Worm (Caenorhabditis elegans) whole organism, L3 larva: ENCODE results near the gene wdr-46.

Source experiments
- R02D3.7 ChIP-seq: fragments of 150-350 bp; optimal IDR thresholded peaks from 2 replicates; lab custom pipeline; 2014; ENCODE audit warnings: missing biosample characterization, missing genetic modification characterization
- ZK546.5 ChIP-seq: sonication (generic microtip); optimal IDR thresholded peaks from 2 replicates; lab custom pipeline; 2017; ENCODE audit warnings: missing biosample characterization, missing genetic modification characterization
- aly-2 ChIP-seq: fragments of 150-350 bp; optimal IDR thresholded peaks from 2 replicates; lab custom pipeline; 2014; ENCODE audit warnings: missing biosample characterization, missing genetic modification characterization
- ama-1 ChIP-seq: fragments of 150-350 bp; optimal IDR thresholded peaks from 2 replicates; lab custom pipeline; 2018
- ceh-16 ChIP-seq: sonication (generic microtip); optimal IDR thresholded peaks from 2 replicates; lab custom pipeline; 2017; ENCODE audit warnings: missing biosample characterization, missing genetic modification characterization
- ceh-28 ChIP-seq: fragments of 150-350 bp; optimal IDR thresholded peaks from 2 replicates; lab custom pipeline; 2014; ENCODE audit warnings: missing biosample characterization, missing genetic modification reagents, missing genetic modification characterization
- ceh-82 ChIP-seq: fragments of 150-350 bp; optimal IDR thresholded peaks from 2 replicates; lab custom pipeline; 2014; ENCODE audit warnings: missing biosample characterization, missing genetic modification characterization
- ceh-9 ChIP-seq: sonication (generic microtip); optimal IDR thresholded peaks from 2 replicates; lab custom pipeline; 2018; ENCODE audit warnings: missing biosample characterization, missing genetic modification characterization
- daf-12 ChIP-seq: fragments of 150-350 bp; optimal IDR thresholded peaks from 2 replicates; lab custom pipeline; 2014; ENCODE audit warnings: missing biosample characterization, missing genetic modification reagents, missing genetic modification characterization
- egl-27 ChIP-seq: sonication (generic microtip); optimal IDR thresholded peaks from 4 replicates; lab custom pipeline; 2017; ENCODE audit warnings: missing biosample characterization, missing genetic modification reagents, missing genetic modification characterization
- egl-5 ChIP-seq: fragments of 150-350 bp; optimal IDR thresholded peaks from 2 replicates; lab custom pipeline; 2017; ENCODE audit warnings: missing biosample characterization, missing genetic modification reagents, missing genetic modification characterization, inconsistent platforms
- elt-1 ChIP-seq: fragments of 150-350 bp; optimal IDR thresholded peaks from 2 replicates; lab custom pipeline; 2014; ENCODE audit warnings: missing biosample characterization, missing genetic modification characterization
- elt-2 ChIP-seq: sonication (generic microtip); optimal IDR thresholded peaks from 2 replicates; lab custom pipeline; 2016; ENCODE audit warnings: missing genetic modification reagents, mild to moderate bottlenecking, missing genetic modification characterization, missing compliant biosample characterization
- elt-3 ChIP-seq, 3 experiments: fragments of 150-350 bp in 1 of 3; sonication (generic microtip) in 2 of 3; optimal IDR thresholded peaks; 2 replicates in 2 of 3; 4 replicates in 1 of 3; lab custom pipeline; 2014 to 2017; ENCODE audit warnings: missing biosample characterization in 3 of 3, missing genetic modification characterization in 3 of 3
- eor-1 ChIP-seq, 2 experiments: fragments of 150-350 bp; optimal IDR thresholded peaks; 2 replicates each; lab custom pipeline; 2014 to 2018; ENCODE audit warnings: missing biosample characterization in 2 of 2, missing genetic modification characterization in 2 of 2
- fkh-10 ChIP-seq: sonication (generic microtip); optimal IDR thresholded peaks from 2 replicates; lab custom pipeline; 2017; ENCODE audit warnings: missing biosample characterization, missing genetic modification reagents, missing genetic modification characterization
- fkh-2 ChIP-seq: fragments of 150-350 bp; optimal IDR thresholded peaks from 2 replicates; lab custom pipeline; 2014; ENCODE audit warnings: missing biosample characterization, missing genetic modification reagents, missing genetic modification characterization
- fos-1 ChIP-seq: fragments of 150-350 bp; optimal IDR thresholded peaks from 2 replicates; lab custom pipeline; 2014; ENCODE audit warnings: missing biosample characterization, missing genetic modification characterization
- hmg-11 ChIP-seq: sonication (generic microtip); optimal IDR thresholded peaks from 2 replicates; lab custom pipeline; 2016; ENCODE audit warnings: missing genetic modification characterization, missing compliant biosample characterization
- jun-1 ChIP-seq: fragments of 150-350 bp; optimal IDR thresholded peaks from 2 replicates; lab custom pipeline; 2014; ENCODE audit warnings: missing biosample characterization, missing genetic modification reagents, missing genetic modification characterization
- lin-15B ChIP-seq: fragments of 150-350 bp; optimal IDR thresholded peaks from 2 replicates; lab custom pipeline; 2014; ENCODE audit warnings: missing biosample characterization, missing genetic modification characterization
- lin-39 ChIP-seq: fragments of 150-350 bp; optimal IDR thresholded peaks from 2 replicates; lab custom pipeline; 2018; ENCODE audit warnings: missing biosample characterization, missing genetic modification reagents, missing genetic modification characterization
- lsy-12 ChIP-seq: sonication (generic microtip); optimal IDR thresholded peaks from 2 replicates; lab custom pipeline; 2016; ENCODE audit warnings: mild to moderate bottlenecking, missing genetic modification characterization, missing compliant biosample characterization
- mdl-1 ChIP-seq: fragments of 150-350 bp; optimal IDR thresholded peaks from 2 replicates; lab custom pipeline; 2014; ENCODE audit warnings: missing biosample characterization, missing genetic modification characterization
- mml-1 ChIP-seq: fragments of 150-350 bp; sonication (generic microtip); optimal IDR thresholded peaks from 3 replicates; lab custom pipeline; 2014; ENCODE audit warnings: missing biosample characterization, missing genetic modification characterization
- nfya-1 ChIP-seq: sonication (generic microtip); optimal IDR thresholded peaks from 2 replicates; lab custom pipeline; 2017; ENCODE audit warnings: missing genetic modification characterization, mild to moderate bottlenecking, missing compliant biosample characterization, antibody characterized with exemption, moderate library complexity; ENCODE audit not compliant: insufficient read depth
- nhr-11 ChIP-seq: fragments of 150-350 bp; optimal IDR thresholded peaks from 2 replicates; lab custom pipeline; 2014; ENCODE audit warnings: missing biosample characterization, missing genetic modification characterization
- nhr-12 ChIP-seq: fragments of 150-350 bp; optimal IDR thresholded peaks from 2 replicates; lab custom pipeline; 2014; ENCODE audit warnings: missing biosample characterization, missing genetic modification characterization
- nhr-23 ChIP-seq: fragments of 150-350 bp; optimal IDR thresholded peaks from 2 replicates; lab custom pipeline; 2014; ENCODE audit warnings: missing biosample characterization, missing genetic modification reagents, missing genetic modification characterization
- nhr-237 ChIP-seq: fragments of 150-350 bp; optimal IDR thresholded peaks from 2 replicates; lab custom pipeline; 2014; ENCODE audit warnings: missing biosample characterization, missing genetic modification characterization
- nhr-25 ChIP-seq: sonication (generic microtip); optimal IDR thresholded peaks from 2 replicates; lab custom pipeline; 2017; ENCODE audit warnings: missing biosample characterization, missing genetic modification characterization
- nhr-28 ChIP-seq: fragments of 150-350 bp; optimal IDR thresholded peaks from 2 replicates; lab custom pipeline; 2014; ENCODE audit warnings: missing biosample characterization, missing genetic modification characterization
- nhr-43 ChIP-seq: sonication (generic microtip); optimal IDR thresholded peaks from 2 replicates; lab custom pipeline; 2016; ENCODE audit warnings: mild to moderate bottlenecking, missing genetic modification characterization, missing compliant biosample characterization; ENCODE audit not compliant: poor library complexity, severe bottlenecking
- nhr-67 ChIP-seq: fragments of 150-350 bp; optimal IDR thresholded peaks from 2 replicates; lab custom pipeline; 2014; ENCODE audit warnings: missing biosample characterization, missing genetic modification characterization
- nhr-76 ChIP-seq: fragments of 150-350 bp; sonication (generic microtip); optimal IDR thresholded peaks from 5 replicates; lab custom pipeline; 2014; ENCODE audit warnings: missing biosample characterization, missing genetic modification characterization
- nhr-77 ChIP-seq: fragments of 150-350 bp; optimal IDR thresholded peaks from 2 replicates; lab custom pipeline; 2014; ENCODE audit warnings: missing biosample characterization, missing genetic modification characterization
- pha-4 ChIP-seq: fragments of 150-350 bp; optimal IDR thresholded peaks from 2 replicates; lab custom pipeline; 2014; ENCODE audit warnings: missing biosample characterization, missing genetic modification reagents, missing genetic modification characterization
- pqm-1 ChIP-seq: fragments of 150-350 bp; optimal IDR thresholded peaks from 2 replicates; lab custom pipeline; 2017; ENCODE audit warnings: missing biosample characterization, missing genetic modification characterization, inconsistent platforms
- sea-2 ChIP-seq: fragments of 150-350 bp; sonication (generic microtip); optimal IDR thresholded peaks from 4 replicates; lab custom pipeline; 2014; ENCODE audit warnings: missing biosample characterization, missing genetic modification reagents, missing genetic modification characterization
- skn-1 ChIP-seq: fragments of 150-350 bp; optimal IDR thresholded peaks from 2 replicates; lab custom pipeline; 2014; ENCODE audit warnings: missing biosample characterization, missing genetic modification characterization
- snpc-4 ChIP-seq: fragments of 150-350 bp; optimal IDR thresholded peaks from 2 replicates; lab custom pipeline; 2014; ENCODE audit warnings: missing biosample characterization, missing genetic modification characterization
- tbx-2 ChIP-seq: sonication (generic microtip); optimal IDR thresholded peaks from 2 replicates; lab custom pipeline; 2016; ENCODE audit warnings: mild to moderate bottlenecking, missing genetic modification characterization, missing compliant biosample characterization
- unc-39 ChIP-seq: sonication (generic microtip); optimal IDR thresholded peaks from 4 replicates; lab custom pipeline; 2017; ENCODE audit warnings: missing biosample characterization, missing genetic modification characterization
- unc-62 ChIP-seq: fragments of 150-350 bp; sonication (generic microtip); optimal IDR thresholded peaks from 4 replicates; lab custom pipeline; 2014; ENCODE audit warnings: missing biosample characterization, missing genetic modification reagents, missing genetic modification characterization
- zag-1 ChIP-seq: fragments of 150-350 bp; optimal IDR thresholded peaks from 2 replicates; lab custom pipeline; 2014; ENCODE audit warnings: missing biosample characterization, missing genetic modification characterization
- ztf-11 ChIP-seq: fragments of 150-350 bp; optimal IDR thresholded peaks from 2 replicates; lab custom pipeline; 2014; ENCODE audit warnings: missing biosample characterization, missing genetic modification characterization
- ztf-4 ChIP-seq: fragments of 150-350 bp; optimal IDR thresholded peaks from 2 replicates; lab custom pipeline; 2014; ENCODE audit warnings: missing biosample characterization, missing genetic modification characterization

wdr-46 gene

DNA sequence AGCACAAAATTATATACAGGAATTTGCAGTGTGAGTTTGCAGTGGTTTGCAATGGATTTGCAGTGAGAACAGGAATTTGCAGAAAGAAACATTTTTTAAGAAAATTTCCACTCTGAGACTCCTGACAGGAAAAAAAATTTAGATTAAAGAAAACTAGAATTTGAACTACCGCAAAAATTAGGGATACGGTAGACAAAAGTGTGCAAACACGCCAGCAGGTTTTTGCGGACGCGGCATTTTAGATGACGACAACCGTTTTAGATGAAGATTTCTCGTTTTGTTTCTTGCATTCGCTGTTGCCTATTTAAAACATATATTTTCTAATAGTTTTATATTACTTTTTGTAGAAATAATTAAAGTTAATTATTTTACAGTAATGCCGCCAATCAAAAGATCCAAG, at the start of gene wdr-46:
wdr-46 (plus strand) TSS at position 375 of the 400 bp plus-strand sequence.
- TF ChIP-seq nhr-25 (tag; lab: Kevin White, UChicago) (peak; percentile 72), nhr-76 (tag; lab: Kevin White, UChicago) (no peak), zag-1 (tag; lab: Kevin White, UChicago) (no peak), nfya-1 (tag; lab: Kevin White, UChicago) (peak; percentile 95), hmg-11 (tag; lab: Kevin White, UChicago) (no peak), pqm-1 (tag; lab: Kevin White, UChicago) (peak; percentile 57), nhr-67 (tag; lab: Kevin White, UChicago) (no peak), R02D3.7 (tag; lab: Kevin White, UChicago) (peak; percentile 80), fkh-2 (tag; lab: Kevin White, UChicago) (no peak), daf-12 (tag; lab: Kevin White, UChicago) (no peak), aly-2 (tag; lab: Kevin White, UChicago) (no peak), nhr-12 (tag; lab: Kevin White, UChicago) (no peak), skn-1 (tag; lab: Kevin White, UChicago) (peak; percentile 7), ceh-16 (tag; lab: Kevin White, UChicago) (no peak), elt-3 (tag; optimal IDR thresholded peaks at IDR 0.05; lab: Kevin White, UChicago) (no peak), fkh-10 (GFP tag; lab: Kevin White, UChicago) (no peak), ztf-11 (tag; lab: Kevin White, UChicago) (no peak), lin-15B (tag; lab: Kevin White, UChicago) (peak; percentile 79), jun-1 (peak; percentile 71), nhr-28 (tag; lab: Kevin White, UChicago) (no peak), ceh-28 (tag; lab: Kevin White, UChicago) (peak; percentile 62), eor-1 (tag; optimal IDR thresholded peaks at IDR 0.05; lab: Kevin White, UChicago) (no peak), ama-1 (lab: Kevin White, UChicago) (peak; percentile 77), sea-2 (GFP tag; lab: Kevin White, UChicago) (no peak), mdl-1 (tag; lab: Kevin White, UChicago) (no peak), nhr-11 (tag; lab: Kevin White, UChicago) (no peak), fos-1 (no peak), mml-1 (tag; lab: Kevin White, UChicago) (no peak), nhr-43 (tag; lab: Kevin White, UChicago) (peak; percentile 87), pha-4 (peak; percentile 87), lsy-12 (peak; percentile 64), nhr-77 (tag; lab: Kevin White, UChicago) (peak; percentile 37), nhr-23 (tag; lab: Kevin White, UChicago) (peak; percentile 82), snpc-4 (no peak), ceh-9 (no peak), elt-2 (peak; percentile 38), unc-62 (GFP tag; lab: Kevin White, UChicago) (no peak), ceh-82 (tag; lab: Kevin White, UChicago) (peak; percentile 62), nhr-237 (no peak), egl-5 (tag; lab: Kevin White, UChicago) (peak; percentile 31), tbx-2 (tag; lab: Kevin White, UChicago) (peak; percentile 54), ZK546.5 (tag; lab: Kevin White, UChicago) (peak; percentile 38), egl-27 (tag; lab: Kevin White, UChicago) (peak; percentile 33), elt-1 (tag; lab: Kevin White, UChicago) (peak; percentile 19), ztf-4 (tag; lab: Kevin White, UChicago) (no peak), lin-39 (tag; lab: Kevin White, UChicago) (peak; percentile 40), unc-39 (no peak)
